Fruit fly (Drosophila melanogaster) whole organism, embryonic: ENCODE data around the gene CG43901.

Experiments used
- B-H2 ChIP-seq: fragments of 200-800 bp; sonication (Bioruptor generic); optimal IDR thresholded peaks from 2 replicates; lab custom pipeline; 2018; ENCODE audit warnings: missing biosample characterization, mild to moderate bottlenecking, missing genetic modification characterization
- BEAF-32 ChIP-seq: fragments of 200-800 bp; sonication (Bioruptor generic); optimal IDR thresholded peaks from 3 replicates; lab custom pipeline; 2017; ENCODE audit warnings: missing biosample characterization, missing genetic modification characterization, mild to moderate bottlenecking, moderate library complexity, missing genetic modification reagents
- CG1024 ChIP-seq: fragments of 200-800 bp; sonication (Bioruptor generic); IDR thresholded peaks from 2 replicates; pipeline ENCODE4 v1.3.6; 2022; ENCODE audit warnings: missing biosample characterization, missing genetic modification characterization
- CG11696 ChIP-seq: fragments of 200-800 bp; sonication (Bioruptor generic); IDR thresholded peaks from 2 replicates; pipeline ENCODE4 v1.3.6; 2022; ENCODE audit warnings: missing biosample characterization, missing genetic modification characterization
- CG12219 ChIP-seq: fragments of 200-800 bp; sonication (Bioruptor generic); optimal IDR thresholded peaks from 3 replicates; lab custom pipeline; 2018; ENCODE audit warnings: missing biosample characterization, mild to moderate bottlenecking, missing genetic modification characterization
- CG12942 ChIP-seq: fragments of 200-800 bp; sonication (Bioruptor generic); optimal IDR thresholded peaks from 3 replicates; lab custom pipeline; 2016; ENCODE audit warnings: missing biosample characterization, missing genetic modification characterization
- CG13296 ChIP-seq: fragments of 200-800 bp; sonication (Bioruptor generic); optimal IDR thresholded peaks from 3 replicates; lab custom pipeline; 2018; ENCODE audit warnings: missing biosample characterization, mild to moderate bottlenecking, missing genetic modification characterization
- CG1647 ChIP-seq: fragments of 200-800 bp; sonication (Bioruptor generic); optimal IDR thresholded peaks from 3 replicates; lab custom pipeline; 2016; ENCODE audit warnings: missing biosample characterization, missing genetic modification characterization
- CG17359 ChIP-seq: fragments of 200-800 bp; sonication (Bioruptor generic); optimal IDR thresholded peaks from 3 replicates; lab custom pipeline; 2018; ENCODE audit warnings: missing biosample characterization, mild to moderate bottlenecking, missing genetic modification characterization, moderate library complexity
- CG2120 ChIP-seq: fragments of 200-800 bp; sonication (Bioruptor generic); optimal IDR thresholded peaks from 3 replicates; lab custom pipeline; 2016; ENCODE audit warnings: missing biosample characterization, missing genetic modification characterization
- CG2199 ChIP-seq: fragments of 200-800 bp; sonication (Bioruptor generic); IDR thresholded peaks from 3 replicates; pipeline ENCODE4 v1.3.6; 2022; ENCODE audit warnings: missing biosample characterization, missing genetic modification characterization
- CG2875 ChIP-seq: fragments of 200-800 bp; sonication (Bioruptor generic); optimal IDR thresholded peaks from 2 replicates; lab custom pipeline; 2017; ENCODE audit warnings: missing biosample characterization, mild to moderate bottlenecking, missing genetic modification characterization, missing genetic modification reagents
- CG30431 ChIP-seq: fragments of 200-800 bp; sonication (Bioruptor generic); optimal IDR thresholded peaks from 2 replicates; lab custom pipeline; 2017; ENCODE audit warnings: missing biosample characterization, missing genetic modification characterization
- CG4404 ChIP-seq: fragments of 200-800 bp; sonication (Bioruptor generic); IDR thresholded peaks from 2 replicates; pipeline ENCODE4 v1.3.6; 2022; ENCODE audit warnings: missing biosample characterization, missing genetic modification characterization
- CG4820 ChIP-seq: fragments of 200-800 bp; sonication (Bioruptor generic); optimal IDR thresholded peaks from 3 replicates; lab custom pipeline; 2016; ENCODE audit warnings: missing biosample characterization, missing genetic modification characterization
- CG4854 ChIP-seq: fragments of 200-800 bp; sonication (Bioruptor generic); optimal IDR thresholded peaks from 2 replicates; lab custom pipeline; 2016; ENCODE audit warnings: missing biosample characterization, missing genetic modification characterization, inconsistent platforms
- CG5180 ChIP-seq: fragments of 200-800 bp; sonication (Bioruptor generic); optimal IDR thresholded peaks from 3 replicates; lab custom pipeline; 2017; ENCODE audit warnings: missing biosample characterization, missing genetic modification characterization, mild to moderate bottlenecking, moderate library complexity, missing genetic modification reagents
- CG6175 ChIP-seq: fragments of 200-800 bp; sonication (Bioruptor generic); IDR thresholded peaks from 3 replicates; pipeline ENCODE4 v1.3.6; 2022; ENCODE audit warnings: missing biosample characterization, missing genetic modification characterization
- CG8281 ChIP-seq: fragments of 200-800 bp; sonication (Bioruptor generic); optimal IDR thresholded peaks from 2 replicates; lab custom pipeline; 2018; ENCODE audit warnings: missing biosample characterization, mild to moderate bottlenecking, missing genetic modification characterization, moderate library complexity
- CG8944 ChIP-seq: fragments of 200-800 bp; sonication (Bioruptor generic); optimal IDR thresholded peaks from 3 replicates; lab custom pipeline; 2016; ENCODE audit warnings: missing biosample characterization, missing genetic modification characterization
- Chrac-16 ChIP-seq: fragments of 200-800 bp; sonication (Bioruptor generic); optimal IDR thresholded peaks from 3 replicates; lab custom pipeline; 2016; ENCODE audit warnings: missing biosample characterization, missing genetic modification characterization
- E2f1 ChIP-seq: fragments of 200-800 bp; sonication (Bioruptor generic); IDR thresholded peaks from 2 replicates; pipeline ENCODE4 v1.3.6; 2022; ENCODE audit warnings: missing biosample characterization, missing genetic modification characterization
- Ets65A ChIP-seq: fragments of 200-800 bp; sonication (Bioruptor generic); peaks from one replicate; lab custom pipeline; 2016; ENCODE audit warnings: missing biosample characterization, missing genetic modification characterization
- Ets97D ChIP-seq: fragments of 200-800 bp; sonication (Bioruptor generic); optimal IDR thresholded peaks from 3 replicates; lab custom pipeline; 2016; ENCODE audit warnings: missing biosample characterization, missing genetic modification characterization
- Fer1 ChIP-seq: fragments of 200-800 bp; sonication (Bioruptor generic); optimal IDR thresholded peaks from 2 replicates; lab custom pipeline; 2017; ENCODE audit warnings: missing biosample characterization, mild to moderate bottlenecking, missing genetic modification characterization
- Hr3 ChIP-seq: fragments of 200-800 bp; sonication (Bioruptor generic); optimal IDR thresholded peaks from 3 replicates; lab custom pipeline; 2016; ENCODE audit warnings: missing biosample characterization, missing genetic modification characterization
- Lpt ChIP-seq: fragments of >200 bp; optimal IDR thresholded peaks from 2 replicates; lab custom pipeline; 2018; ENCODE audit warnings: missing biosample characterization, missing genetic modification characterization
- MESR4 ChIP-seq: fragments of 200-800 bp; sonication (Bioruptor generic); optimal IDR thresholded peaks from 2 replicates; lab custom pipeline; 2018; ENCODE audit warnings: missing biosample characterization, mild to moderate bottlenecking, missing genetic modification characterization, moderate library complexity
- Mad ChIP-seq: fragments of 200-800 bp; sonication (Bioruptor generic); optimal IDR thresholded peaks from 2 replicates; lab custom pipeline; 2016; ENCODE audit warnings: missing biosample characterization, missing genetic modification characterization
- NC2β ChIP-seq: fragments of 200-800 bp; sonication (Bioruptor generic); optimal IDR thresholded peaks from 2 replicates; lab custom pipeline; 2016; ENCODE audit warnings: missing biosample characterization, missing genetic modification characterization
- Nf-YC ChIP-seq: fragments of 200-800 bp; optimal IDR thresholded peaks from 3 replicates; lab custom pipeline; 2019; ENCODE audit warnings: missing biosample characterization, mild to moderate bottlenecking, missing genetic modification characterization, moderate library complexity
- Oaz ChIP-seq: fragments of 200-800 bp; sonication (Bioruptor generic); IDR thresholded peaks from 2 replicates; pipeline ENCODE4 v1.3.6; 2022; ENCODE audit warnings: missing biosample characterization, missing genetic modification characterization
- Ravus ChIP-seq: fragments of 200-800 bp; sonication (Bioruptor generic); IDR thresholded peaks from 2 replicates; pipeline ENCODE4 v1.3.6; 2022; ENCODE audit warnings: missing biosample characterization, missing genetic modification characterization
- Sox102F ChIP-seq: fragments of 200-800 bp; sonication (Bioruptor generic); optimal IDR thresholded peaks from 2 replicates; lab custom pipeline; 2018; ENCODE audit warnings: missing biosample characterization, mild to moderate bottlenecking, missing genetic modification characterization, moderate library complexity
- Spps ChIP-seq: fragments of 200-800 bp; sonication (Bioruptor generic); optimal IDR thresholded peaks from 2 replicates; lab custom pipeline; 2018; ENCODE audit warnings: missing biosample characterization, mild to moderate bottlenecking, missing genetic modification characterization
- Usf ChIP-seq: fragments of 200-800 bp; sonication (Bioruptor generic); optimal IDR thresholded peaks from 2 replicates; lab custom pipeline; 2017; ENCODE audit warnings: missing genotype, missing biosample characterization, missing genetic modification characterization
- Xbp1 ChIP-seq: fragments of 200-800 bp; sonication (Bioruptor generic); optimal IDR thresholded peaks from 3 replicates; lab custom pipeline; 2016; ENCODE audit warnings: missing biosample characterization, mild to moderate bottlenecking, missing genetic modification characterization
- ase ChIP-seq: fragments of 200-800 bp; sonication (Bioruptor generic); IDR thresholded peaks from 3 replicates; pipeline ENCODE4 v1.3.6; 2022; ENCODE audit warnings: missing biosample characterization, missing genetic modification characterization
- chn ChIP-seq: fragments of 200-800 bp; sonication (Bioruptor generic); optimal IDR thresholded peaks from 2 replicates; lab custom pipeline; 2016; ENCODE audit warnings: missing biosample characterization, missing genetic modification characterization
- crol ChIP-seq: fragments of 200-800 bp; sonication (Bioruptor generic); IDR thresholded peaks from 2 replicates; pipeline ENCODE4 v1.3.6; 2022; ENCODE audit warnings: missing biosample characterization, missing genetic modification characterization
- da ChIP-seq: fragments of 200-800 bp; sonication (Bioruptor generic); optimal IDR thresholded peaks from 2 replicates; lab custom pipeline; 2016; ENCODE audit warnings: missing biosample characterization, missing genetic modification characterization
- ftz-f1 ChIP-seq: fragments of 200-800 bp; sonication (Bioruptor generic); optimal IDR thresholded peaks from 2 replicates; lab custom pipeline; 2016; ENCODE audit warnings: missing biosample characterization, missing genetic modification characterization
- ind ChIP-seq: fragments of 200-800 bp; sonication (Bioruptor generic); optimal IDR thresholded peaks from 3 replicates; lab custom pipeline; 2016; ENCODE audit warnings: missing biosample characterization, missing genetic modification characterization
- peb ChIP-seq: fragments of 200-800 bp; sonication (Bioruptor generic); IDR thresholded peaks from 2 replicates; pipeline ENCODE4 v1.3.6; 2022; ENCODE audit warnings: missing biosample characterization, missing genetic modification characterization
- pnt ChIP-seq: fragments of 200-800 bp; sonication (Bioruptor generic); optimal IDR thresholded peaks from 3 replicates; lab custom pipeline; 2016; ENCODE audit warnings: missing biosample characterization, missing genetic modification characterization
- prd ChIP-seq, 3 experiments: fragments of >200 bp in 2 of 3; fragments of 200-800 bp in 1 of 3; sonication (Bioruptor generic) in 1 of 3; optimal IDR thresholded peaks in 2 of 3; IDR thresholded peaks in 1 of 3; 2 replicates in 2 of 3; 3 replicates in 1 of 3; pipeline versions ENCODE4 v1.3.6 to Lab custom; 2017 to 2022; ENCODE audit warnings: missing biosample characterization in 1 of 3, missing genetic modification characterization in 1 of 3
- pros ChIP-seq: fragments of 200-800 bp; sonication (Bioruptor generic); optimal IDR thresholded peaks from 3 replicates; lab custom pipeline; 2019; ENCODE audit warnings: missing biosample characterization, mild to moderate bottlenecking, missing genetic modification characterization, moderate library complexity
- pum ChIP-seq: fragments of 200-800 bp; sonication (Bioruptor generic); optimal IDR thresholded peaks from 2 replicates; lab custom pipeline; 2016; ENCODE audit warnings: missing biosample characterization, missing genetic modification characterization
- scrt ChIP-seq: fragments of 200-800 bp; sonication (Bioruptor generic); optimal IDR thresholded peaks from 2 replicates; lab custom pipeline; 2018; ENCODE audit warnings: missing biosample characterization, mild to moderate bottlenecking, missing genetic modification characterization, moderate library complexity
- tx ChIP-seq: fragments of 200-800 bp; sonication (Bioruptor generic); optimal IDR thresholded peaks from 2 replicates; lab custom pipeline; 2016; ENCODE audit warnings: missing biosample characterization, missing genetic modification characterization
- zfh2 ChIP-seq: fragments of 200-800 bp; sonication (Bioruptor generic); optimal IDR thresholded peaks from 2 replicates; lab custom pipeline; 2016; ENCODE audit warnings: missing biosample characterization, missing genetic modification characterization

Gene CG43901

DNA sequence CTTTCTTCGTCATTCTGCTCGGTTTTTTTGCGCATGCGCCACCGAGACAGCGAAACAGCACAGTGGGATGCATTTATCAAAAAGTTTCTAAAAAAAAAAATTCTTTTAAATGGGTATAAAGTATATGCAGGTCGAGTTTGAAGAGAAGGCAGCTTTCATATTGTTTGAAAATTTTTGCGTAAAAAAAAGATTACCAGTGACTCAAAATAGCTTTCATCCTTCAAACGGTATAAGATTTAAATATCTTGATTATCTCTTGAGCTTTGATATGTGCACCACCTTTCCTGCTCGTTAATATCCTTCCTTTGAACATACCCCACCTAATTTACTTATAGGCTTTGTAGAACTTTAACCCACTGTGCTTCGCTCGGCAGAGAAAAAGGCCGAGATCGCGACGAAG lies 520 bp upstream of the CG43901 start (continued):
- peak; percentile 49 for TF ChIP-seq ind (GFP tag; lab: Kevin White, UChicago)
- TF ChIP-seq chn (GFP tag; lab: Kevin White, UChicago) = peak; percentile 57
- TF ChIP-seq Usf (GFP tag; lab: Kevin White, UChicago) = peak; percentile 46
- TF ChIP-seq CG8944 = peak; percentile 24
- peak; percentile 6 for TF ChIP-seq scrt (GFP tag; lab: Kevin White, UChicago)
- peak; percentile 66 for TF ChIP-seq CG4820 (GFP tag; lab: Kevin White, UChicago)
- peak; percentile 33; the same call in 1 of the 2 replicates for TF ChIP-seq Oaz (GFP tag; lab: Robert Waterston, UW)
- no peak for TF ChIP-seq ftz-f1 (GFP tag; lab: Kevin White, UChicago)
- TF ChIP-seq pnt (GFP tag; lab: Kevin White, UChicago) = peak; percentile 45
- TF ChIP-seq pum (GFP tag; lab: Kevin White, UChicago) = peak; percentile 44
- peak; percentile 54 for TF ChIP-seq Xbp1 (GFP tag; lab: Kevin White, UChicago)
- no peak for TF ChIP-seq crol
- TF ChIP-seq CG13296 (GFP tag; lab: Kevin White, UChicago) = peak; percentile 19
- peak; percentile 39 for TF ChIP-seq Chrac-16
- 0 out of 2 replicates have a peak, but pooled peaks have one; percentile 28 for TF ChIP-seq CG11696
- TF ChIP-seq Fer1 = peak; percentile 32
- TF ChIP-seq CG12219 (GFP tag; lab: Kevin White, UChicago) = peak; percentile 43
- TF ChIP-seq da (GFP tag; lab: Kevin White, UChicago) = no peak
- peak; percentile 60 for TF ChIP-seq Mad (GFP tag; lab: Kevin White, UChicago)
- TF ChIP-seq MESR4 (GFP tag; lab: Kevin White, UChicago) = no peak
- peak; percentile 49 for TF ChIP-seq Hr3 (GFP tag; lab: Kevin White, UChicago)
- TF ChIP-seq CG1024 = 0 out of 2 replicates have a peak, but pooled peaks have one; percentile 31
- peak; percentile 14 for TF ChIP-seq CG8281
- peak; percentile 63 for TF ChIP-seq CG2875 (GFP tag; lab: Kevin White, UChicago)
- peak; percentile 34; the same call in 1 of the 2 replicates for TF ChIP-seq E2f1 (GFP tag; lab: Robert Waterston, UW)
- peak; percentile 48 for TF ChIP-seq Spps (tag; lab: Kevin White, UChicago)
- TF ChIP-seq CG4854 (GFP tag; lab: Kevin White, UChicago) = peak; percentile 15
- no peak for TF ChIP-seq ase (GFP tag; lab: Robert Waterston, UW)
- TF ChIP-seq BEAF-32 = no peak
- no peak for TF ChIP-seq B-H2 (GFP tag; lab: Kevin White, UChicago)
- TF ChIP-seq prd (optimal IDR thresholded peaks at IDR 0.05; lab: Kevin White, UChicago) = no peak
- TF ChIP-seq prd (GFP tag; IDR thresholded peaks at IDR 0.05; lab: Robert Waterston, UW) = peak; percentile 69
- TF ChIP-seq CG2120 = peak; percentile 39
- no peak for TF ChIP-seq CG6175 (GFP tag; lab: Robert Waterston, UW)
- peak; percentile 22 for TF ChIP-seq Nf-YC (tag; lab: Kevin White, UChicago)
- 0 out of 3 replicates have a peak, but pooled peaks have one; percentile 21 for TF ChIP-seq CG2199 (GFP tag; lab: Robert Waterston, UW)
- peak; percentile 69 for TF ChIP-seq NC2β (GFP tag; lab: Kevin White, UChicago)
- TF ChIP-seq Ets65A (GFP tag; lab: Kevin White, UChicago) = peak; percentile 82
- TF ChIP-seq CG1647 (GFP tag; lab: Kevin White, UChicago) = peak; percentile 56
- TF ChIP-seq CG5180 (GFP tag; lab: Kevin White, UChicago) = peak; percentile 38
- TF ChIP-seq Lpt (GFP tag; lab: Kevin White, UChicago) = no peak
- peak; percentile 39 for TF ChIP-seq CG30431 (GFP tag; lab: Kevin White, UChicago)
- no peak for TF ChIP-seq Ravus
- peak; percentile 44 for TF ChIP-seq tx (GFP tag; lab: Kevin White, UChicago)
- peak; percentile 62 for TF ChIP-seq CG17359
- TF ChIP-seq peb (GFP tag; lab: Robert Waterston, UW) = 0 out of 2 replicates have a peak, but pooled peaks have one; percentile 35
- peak; percentile 7 for TF ChIP-seq CG12942 (GFP tag; lab: Kevin White, UChicago)
- peak; percentile 59 for TF ChIP-seq CG4404
- TF ChIP-seq zfh2 (GFP tag; lab: Kevin White, UChicago) = peak; percentile 4
- TF ChIP-seq Ets97D (GFP tag; lab: Kevin White, UChicago) = peak; percentile 7
- peak; percentile 5 for TF ChIP-seq pros
- peak; percentile 75 for TF ChIP-seq Sox102F (GFP tag; lab: Kevin White, UChicago)
